Fruit fly (Drosophila melanogaster) whole organism, prepupa: ENCODE results near the gene Cpr76Bc.

Experiments
- CG32006 ChIP-seq: fragments of 200-800 bp; sonication (Bioruptor generic); optimal IDR thresholded peaks from 3 replicates; lab custom pipeline; 2017; ENCODE audit warnings: missing biosample characterization, mild to moderate bottlenecking, missing genetic modification characterization
- CG6854 ChIP-seq: fragments of 200-800 bp; sonication (Bioruptor generic); optimal IDR thresholded peaks from 2 replicates; lab custom pipeline; 2017; ENCODE audit warnings: missing biosample characterization, mild to moderate bottlenecking, missing genetic modification characterization
- Gug ChIP-seq: fragments of 200-800 bp; sonication (Bioruptor generic); IDR thresholded peaks from 2 replicates; pipeline ENCODE4 v1.3.6; 2022; ENCODE audit warnings: missing biosample characterization, missing genetic modification characterization
- OdsH ChIP-seq: fragments of 200-800 bp; sonication (Bioruptor generic); optimal IDR thresholded peaks from 3 replicates; lab custom pipeline; 2016; ENCODE audit warnings: missing biosample characterization, missing genetic modification characterization
- Sox102F ChIP-seq: fragments of 200-800 bp; sonication (Bioruptor generic); optimal IDR thresholded peaks from 2 replicates; lab custom pipeline; 2016; ENCODE audit warnings: missing biosample characterization, mild to moderate bottlenecking, missing genetic modification characterization
- Sox14 ChIP-seq: fragments of 200-800 bp; sonication (Bioruptor generic); optimal IDR thresholded peaks from 3 replicates; lab custom pipeline; 2016; ENCODE audit warnings: missing biosample characterization, missing genetic modification characterization
- fd59A ChIP-seq: fragments of 200-800 bp; sonication (Bioruptor generic); optimal IDR thresholded peaks from 2 replicates; lab custom pipeline; 2017; ENCODE audit warnings: missing biosample characterization, mild to moderate bottlenecking, missing genetic modification characterization, missing genetic modification reagents

DNA sequence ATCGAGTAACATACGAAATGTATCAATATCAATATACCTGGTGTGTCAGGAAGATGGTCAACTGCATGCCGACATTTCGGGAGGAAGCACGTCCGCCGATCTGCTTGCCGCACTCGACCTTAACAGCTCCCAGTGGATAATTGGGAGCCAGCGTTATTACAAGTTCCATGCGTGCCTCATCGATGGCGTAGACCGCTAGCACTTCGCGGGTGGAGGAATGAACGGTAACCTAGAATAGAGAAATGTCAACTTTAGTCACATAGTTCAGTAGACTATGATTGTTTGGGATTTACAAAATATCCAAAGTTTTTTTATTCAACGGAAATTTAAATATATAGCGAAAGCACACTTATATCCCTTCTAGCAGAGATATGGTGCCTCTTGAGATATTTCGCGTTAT is 24.1 kb downstream of the Cpr76Bc start, which contains the start of the genes CG46435 and Rcd7:
- TF ChIP-seq fd59A (no peak), CG6854 (no peak), Sox14 (GFP tag; lab: Kevin White, UChicago) (no peak), CG32006 (GFP tag; lab: Kevin White, UChicago) (no peak), Sox102F (no peak), Gug (no peak), OdsH (GFP tag; lab: Kevin White, UChicago) (no peak)
